Fruit fly (Drosophila melanogaster) whole organism, embryonic: ENCODE data around the gene CG9130.

Experiments
- Ada2b ChIP-seq: fragments of 200-800 bp; sonication (Bioruptor generic); IDR thresholded peaks from 2 replicates; pipeline ENCODE4 v1.3.6; 2022; ENCODE audit warnings: missing biosample characterization, missing genetic modification characterization
- Antp ChIP-seq: fragments of 200-800 bp; sonication (Bioruptor generic); optimal IDR thresholded peaks from 3 replicates; lab custom pipeline; 2016; ENCODE audit warnings: missing biosample characterization, missing genetic modification characterization
- B-H1 ChIP-seq: fragments of 200-800 bp; sonication (Bioruptor generic); IDR thresholded peaks from 3 replicates; pipeline ENCODE4 v1.3.6; 2022; ENCODE audit warnings: missing biosample characterization, missing genetic modification characterization
- CG10267 ChIP-seq: fragments of 200-800 bp; sonication (Bioruptor generic); optimal IDR thresholded peaks from 2 replicates; lab custom pipeline; 2018; ENCODE audit warnings: missing biosample characterization, mild to moderate bottlenecking, missing genetic modification characterization, moderate library complexity
- CG10979 ChIP-seq: fragments of 200-800 bp; sonication (Bioruptor generic); optimal IDR thresholded peaks from 2 replicates; lab custom pipeline; 2018; ENCODE audit warnings: missing biosample characterization, mild to moderate bottlenecking, missing genetic modification characterization, moderate library complexity
- CG12391 ChIP-seq: fragments of 200-800 bp; sonication (Bioruptor generic); optimal IDR thresholded peaks from 3 replicates; lab custom pipeline; 2018; ENCODE audit warnings: missing biosample characterization, mild to moderate bottlenecking, missing genetic modification characterization, moderate library complexity
- CG13894 ChIP-seq: fragments of 200-800 bp; sonication (Bioruptor generic); optimal IDR thresholded peaks from 3 replicates; lab custom pipeline; 2018; ENCODE audit warnings: missing biosample characterization, mild to moderate bottlenecking, missing genetic modification characterization, moderate library complexity
- CG15269 ChIP-seq: fragments of 200-800 bp; sonication (Bioruptor generic); optimal IDR thresholded peaks from 2 replicates; lab custom pipeline; 2018; ENCODE audit warnings: missing biosample characterization, mild to moderate bottlenecking, missing genetic modification characterization, moderate library complexity
- CG15514 ChIP-seq: fragments of 200-800 bp; sonication (Bioruptor generic); optimal IDR thresholded peaks from 3 replicates; lab custom pipeline; 2017; ENCODE audit warnings: missing biosample characterization, missing genetic modification characterization, mild to moderate bottlenecking, moderate library complexity, missing genetic modification reagents
- CG17912 ChIP-seq: fragments of 200-800 bp; sonication (Bioruptor generic); optimal IDR thresholded peaks from 2 replicates; lab custom pipeline; 2018; ENCODE audit warnings: missing biosample characterization, mild to moderate bottlenecking, missing genetic modification characterization
- CG2120 ChIP-seq: fragments of 200-800 bp; sonication (Bioruptor generic); optimal IDR thresholded peaks from 3 replicates; lab custom pipeline; 2016; ENCODE audit warnings: missing biosample characterization, missing genetic modification characterization
- CG2129 ChIP-seq: fragments of 200-800 bp; sonication (Bioruptor generic); IDR thresholded peaks from 2 replicates; pipeline ENCODE4 v1.3.6; 2022; ENCODE audit warnings: missing biosample characterization, missing genetic modification characterization; ENCODE audit not compliant: partially characterized antibody
- CG2678 ChIP-seq: fragments of 200-800 bp; sonication (Bioruptor generic); optimal IDR thresholded peaks from 3 replicates; lab custom pipeline; 2019; ENCODE audit warnings: missing biosample characterization, mild to moderate bottlenecking, missing genetic modification characterization, moderate library complexity
- CG30403 ChIP-seq: fragments of 200-800 bp; sonication (Bioruptor generic); optimal IDR thresholded peaks from 3 replicates; lab custom pipeline; 2016; ENCODE audit warnings: missing biosample characterization, missing genetic modification characterization
- CG4282 ChIP-seq: fragments of 200-800 bp; sonication (Bioruptor generic); optimal IDR thresholded peaks from 2 replicates; lab custom pipeline; 2016; ENCODE audit warnings: missing biosample characterization, missing genetic modification characterization
- CG4424 ChIP-seq: fragments of 200-800 bp; sonication (Bioruptor generic); optimal IDR thresholded peaks from 3 replicates; lab custom pipeline; 2016; ENCODE audit warnings: missing biosample characterization, missing genetic modification characterization
- CG6654 ChIP-seq: fragments of 200-800 bp; sonication (Bioruptor generic); optimal IDR thresholded peaks from 2 replicates; lab custom pipeline; 2017; ENCODE audit warnings: missing biosample characterization, mild to moderate bottlenecking, missing genetic modification characterization
- CHES-1-like ChIP-seq: fragments of 200-800 bp; sonication (Bioruptor generic); optimal IDR thresholded peaks from 2 replicates; lab custom pipeline; 2016; ENCODE audit warnings: missing biosample characterization, missing genetic modification characterization
- Ets97D ChIP-seq: fragments of 200-800 bp; sonication (Bioruptor generic); optimal IDR thresholded peaks from 3 replicates; lab custom pipeline; 2016; ENCODE audit warnings: missing biosample characterization, missing genetic modification characterization
- HLH4C ChIP-seq: fragments of 200-800 bp; sonication (Bioruptor generic); IDR thresholded peaks from 3 replicates; pipeline ENCODE4 v1.3.6; 2022; ENCODE audit warnings: missing biosample characterization, missing genetic modification characterization; ENCODE audit not compliant: partially characterized antibody
- HmgD ChIP-seq: fragments of 200-800 bp; sonication (Bioruptor generic); optimal IDR thresholded peaks from 3 replicates; lab custom pipeline; 2016; ENCODE audit warnings: missing biosample characterization, missing genetic modification characterization
- MBD-R2 ChIP-seq: fragments of 200-800 bp; sonication (Bioruptor generic); IDR thresholded peaks from 2 replicates; pipeline ENCODE4 v1.3.6; 2022; ENCODE audit warnings: missing biosample characterization, missing genetic modification characterization
- MESR4 ChIP-seq: fragments of 200-800 bp; sonication (Bioruptor generic); optimal IDR thresholded peaks from 2 replicates; lab custom pipeline; 2018; ENCODE audit warnings: missing biosample characterization, mild to moderate bottlenecking, missing genetic modification characterization, moderate library complexity
- Meics ChIP-seq: fragments of 200-800 bp; sonication (Bioruptor generic); optimal IDR thresholded peaks from 2 replicates; lab custom pipeline; 2017; ENCODE audit warnings: missing biosample characterization, mild to moderate bottlenecking, missing genetic modification characterization
- NC2β ChIP-seq: fragments of 200-800 bp; sonication (Bioruptor generic); optimal IDR thresholded peaks from 2 replicates; lab custom pipeline; 2016; ENCODE audit warnings: missing biosample characterization, missing genetic modification characterization
- Opbp ChIP-seq: fragments of 200-800 bp; sonication (Bioruptor generic); IDR thresholded peaks from 3 replicates; pipeline ENCODE4 v1.3.6; 2022; ENCODE audit warnings: missing biosample characterization, missing genetic modification characterization; ENCODE audit not compliant: partially characterized antibody
- Scr ChIP-seq: fragments of 200-800 bp; sonication (Bioruptor generic); IDR thresholded peaks from 2 replicates; pipeline ENCODE4 v1.3.6; 2022; ENCODE audit warnings: missing biosample characterization, missing genetic modification characterization; ENCODE audit not compliant: partially characterized antibody
- Sry-β ChIP-seq: fragments of 200-800 bp; sonication (Bioruptor generic); optimal IDR thresholded peaks from 2 replicates; lab custom pipeline; 2018; ENCODE audit warnings: missing biosample characterization, mild to moderate bottlenecking, missing genetic modification characterization, moderate library complexity
- YL-1 ChIP-seq: fragments of 200-800 bp; sonication (Bioruptor generic); optimal IDR thresholded peaks from 3 replicates; lab custom pipeline; 2017; ENCODE audit warnings: missing biosample characterization, mild to moderate bottlenecking, missing genetic modification characterization
- al ChIP-seq: fragments of 200-800 bp; sonication (Bioruptor generic); IDR thresholded peaks from 2 replicates; pipeline ENCODE4 v1.3.6; 2022; ENCODE audit warnings: missing biosample characterization, missing genetic modification characterization
- ato ChIP-seq: fragments of 200-800 bp; sonication (Bioruptor generic); IDR thresholded peaks from 2 replicates; pipeline ENCODE4 v1.3.6; 2022; ENCODE audit warnings: missing biosample characterization, missing genetic modification characterization; ENCODE audit not compliant: partially characterized antibody
- chif ChIP-seq, 2 experiments: fragments of 200-800 bp; sonication (Bioruptor generic); optimal IDR thresholded peaks; 3 replicates each; lab custom pipeline; 2016; ENCODE audit warnings: missing biosample characterization in 2 of 2, missing genetic modification characterization in 2 of 2
- chn ChIP-seq: fragments of 200-800 bp; sonication (Bioruptor generic); optimal IDR thresholded peaks from 2 replicates; lab custom pipeline; 2016; ENCODE audit warnings: missing biosample characterization, missing genetic modification characterization
- dpn ChIP-seq, 2 experiments: fragments of 200-800 bp; sonication (Bioruptor generic); optimal IDR thresholded peaks; 3 replicates each; lab custom pipeline; 2016; ENCODE audit warnings: missing biosample characterization in 2 of 2, missing genetic modification characterization in 2 of 2
- ftz-f1 ChIP-seq: fragments of 200-800 bp; sonication (Bioruptor generic); optimal IDR thresholded peaks from 2 replicates; lab custom pipeline; 2016; ENCODE audit warnings: missing biosample characterization, missing genetic modification characterization
- fu2 ChIP-seq: fragments of 200-800 bp; sonication (Bioruptor generic); optimal IDR thresholded peaks from 2 replicates; lab custom pipeline; 2016; ENCODE audit warnings: missing biosample characterization, missing genetic modification characterization
- gcm2 ChIP-seq: fragments of 200-800 bp; sonication (Bioruptor generic); optimal IDR thresholded peaks from 2 replicates; lab custom pipeline; 2016; ENCODE audit warnings: missing biosample characterization, missing genetic modification characterization
- hb ChIP-seq: fragments of 200-800 bp; sonication (Bioruptor generic); IDR thresholded peaks from 3 replicates; pipeline ENCODE4 v1.3.6; 2022; ENCODE audit warnings: missing biosample characterization, missing genetic modification characterization; ENCODE audit not compliant: partially characterized antibody
- nerfin-2 ChIP-seq: fragments of 200-800 bp; sonication (Bioruptor generic); IDR thresholded peaks from 2 replicates; pipeline ENCODE4 v1.3.6; 2022; ENCODE audit warnings: missing biosample characterization, missing genetic modification characterization; ENCODE audit not compliant: partially characterized antibody
- nom ChIP-seq: fragments of 200-800 bp; sonication (Bioruptor generic); optimal IDR thresholded peaks from 2 replicates; lab custom pipeline; 2017; ENCODE audit warnings: missing biosample characterization, missing genetic modification characterization, mild to moderate bottlenecking, moderate library complexity, missing genetic modification reagents
- oc ChIP-seq: fragments of 200-800 bp; sonication (Bioruptor generic); optimal IDR thresholded peaks from 2 replicates; lab custom pipeline; 2018; ENCODE audit warnings: missing biosample characterization, mild to moderate bottlenecking, missing genetic modification characterization, moderate library complexity
- pho ChIP-seq: fragments of 200-800 bp; sonication (Bioruptor generic); optimal IDR thresholded peaks from 2 replicates; lab custom pipeline; 2016; ENCODE audit warnings: missing biosample characterization, missing genetic modification characterization
- phol ChIP-seq: fragments of 200-800 bp; sonication (Bioruptor generic); optimal IDR thresholded peaks from 3 replicates; lab custom pipeline; 2018; ENCODE audit warnings: missing biosample characterization, mild to moderate bottlenecking, missing genetic modification characterization, moderate library complexity
- sens ChIP-seq: fragments of 200-800 bp; sonication (Bioruptor generic); peaks from one replicate; lab custom pipeline; 2016; ENCODE audit warnings: missing biosample characterization, missing genetic modification characterization
- slbo ChIP-seq: fragments of 200-800 bp; sonication (Bioruptor generic); IDR thresholded peaks from 2 replicates; pipeline ENCODE4 v1.3.6; 2022; ENCODE audit warnings: missing biosample characterization, missing genetic modification characterization
- tup ChIP-seq: fragments of 200-800 bp; sonication (Bioruptor generic); optimal IDR thresholded peaks from 2 replicates; lab custom pipeline; 2016; ENCODE audit warnings: missing biosample characterization, mild to moderate bottlenecking, missing genetic modification characterization, moderate library complexity
- tx ChIP-seq: fragments of 200-800 bp; sonication (Bioruptor generic); optimal IDR thresholded peaks from 2 replicates; lab custom pipeline; 2016; ENCODE audit warnings: missing biosample characterization, missing genetic modification characterization
- unc-4 ChIP-seq: fragments of 200-800 bp; sonication (Bioruptor generic); IDR thresholded peaks from 2 replicates; pipeline ENCODE4 v1.3.6; 2022; ENCODE audit warnings: missing biosample characterization, missing genetic modification characterization; ENCODE audit not compliant: partially characterized antibody
- zen2 ChIP-seq: fragments of 200-800 bp; sonication (Bioruptor generic); IDR thresholded peaks from 3 replicates; pipeline ENCODE4 v1.3.6; 2022; ENCODE audit warnings: missing biosample characterization, missing genetic modification characterization; ENCODE audit not compliant: partially characterized antibody

The CG9130 gene

dm6 chr3L:1295693-1296092, 43.9 kb downstream of the CG9130 start, which contains the start of gene Rabex-5 (continued):
- TF ChIP-seq nerfin-2 (GFP tag; lab: Robert Waterston, UW) (peak; percentile 68), chif (GFP tag; optimal IDR thresholded peaks at IDR 0.05; lab: Kevin White, UChicago) (peak in 1 of 2 experiments; percentile 29), pho (GFP tag; lab: Kevin White, UChicago) (peak; percentile 33), tup (GFP tag; lab: Kevin White, UChicago) (no peak), CG15514 (peak; percentile 100), CG15269 (tag; lab: Kevin White, UChicago) (no peak), chn (GFP tag; lab: Kevin White, UChicago) (peak; percentile 37), CG10267 (tag; lab: Kevin White, UChicago) (peak; percentile 25), MBD-R2 (peak; percentile 97), CG17912 (GFP tag; lab: Kevin White, UChicago) (peak; percentile 39), ftz-f1 (GFP tag; lab: Kevin White, UChicago) (peak; percentile 0), gcm2 (GFP tag; lab: Kevin White, UChicago) (no peak), Ada2b (GFP tag; lab: Robert Waterston, UW) (peak; percentile 40; the same call in 1 of the 2 replicates), zen2 (peak; percentile 39; the same call in 1 of the 3 replicates), oc (tag; lab: Kevin White, UChicago) (no peak), CHES-1-like (GFP tag; lab: Kevin White, UChicago) (peak; percentile 67), Sry-β (GFP tag; lab: Kevin White, UChicago) (peak; percentile 74), Opbp (GFP tag; lab: Robert Waterston, UW) (peak; percentile 89), CG10979 (tag; lab: Kevin White, UChicago) (peak; percentile 9), hb (GFP tag; lab: Robert Waterston, UW) (peak; percentile 71; the same call in 2 of the 3 replicates), MESR4 (GFP tag; lab: Kevin White, UChicago) (peak; percentile 79), CG2120 (peak; percentile 77), B-H1 (GFP tag; lab: Robert Waterston, UW) (no peak), sens (peak; percentile 73), Scr (GFP tag; lab: Robert Waterston, UW) (peak; percentile 86), CG4424 (GFP tag; lab: Kevin White, UChicago) (peak; percentile 19), unc-4 (GFP tag; lab: Robert Waterston, UW) (peak; percentile 85), CG30403 (GFP tag; lab: Kevin White, UChicago) (peak; percentile 41), CG4282 (GFP tag; lab: Kevin White, UChicago) (peak; percentile 20), slbo (peak; percentile 71; the same call in 1 of the 2 replicates), al (0 out of 2 replicates have a peak, but pooled peaks have one; percentile 14), CG2129 (GFP tag; lab: Robert Waterston, UW) (peak; percentile 41; the same call in 1 of the 2 replicates), nom (peak; percentile 9), HmgD (GFP tag; lab: Kevin White, UChicago) (peak; percentile 53), Antp (GFP tag; lab: Kevin White, UChicago) (peak; percentile 65), NC2β (peak; percentile 50), HLH4C (GFP tag; lab: Robert Waterston, UW) (peak; percentile 73), CG13894 (tag; lab: Kevin White, UChicago) (peak; percentile 46), phol (peak; percentile 32), dpn (GFP tag; optimal IDR thresholded peaks at IDR 0.05; lab: Kevin White, UChicago) (peak; percentile 26 to 37), CG2678 (tag; lab: Kevin White, UChicago) (no peak), fu2 (GFP tag; lab: Kevin White, UChicago) (peak; percentile 27), tx (GFP tag; lab: Kevin White, UChicago) (peak; percentile 21), Meics (GFP tag; lab: Kevin White, UChicago) (peak; percentile 14), YL-1 (GFP tag; lab: Kevin White, UChicago) (peak; percentile 62), CG12391 (tag; lab: Kevin White, UChicago) (peak; percentile 43), ato (peak; percentile 68), CG6654 (no peak), Ets97D (GFP tag; lab: Kevin White, UChicago) (peak; percentile 63)
